Fruit fly (Drosophila melanogaster): ENCODE measurements around the gene CG18746.

Gene CG18746

dm6 chr3R:7821559-7821958, 31.6 kb upstream of the CG18746 start (continued):
- TF ChIP-seq crc (GFP tag; optimal IDR thresholded peaks at IDR 0.05) (no peak), CG7556 (GFP tag; optimal IDR thresholded peaks at IDR 0.05) (peak; percentile 66), ab (GFP tag; optimal IDR thresholded peaks at IDR 0.05) (no peak), phol (tag; optimal IDR thresholded peaks at IDR 0.05) (no peak), BEAF-32 (GFP tag; optimal IDR thresholded peaks at IDR 0.05) (no peak), CG8089 (GFP tag; optimal IDR thresholded peaks at IDR 0.05) (no peak), gfzf (GFP tag; optimal IDR thresholded peaks at IDR 0.05) (no peak), CG30020 (tag; optimal IDR thresholded peaks at IDR 0.05) (no peak), CG8290 (GFP tag; optimal IDR thresholded peaks at IDR 0.05) (no peak), CG8290 (tag; optimal IDR thresholded peaks at IDR 0.05) (no peak), CG33557 (GFP tag; optimal IDR thresholded peaks at IDR 0.05) (no peak), Six4 (GFP tag; optimal IDR thresholded peaks at IDR 0.05) (no peak), CG4360 (GFP tag; IDR thresholded peaks at IDR 0.05) (no peak), Adf1 (GFP tag; IDR thresholded peaks at IDR 0.05) (no peak), CG14860 (GFP tag; IDR thresholded peaks at IDR 0.05; ENCODE audit: partially characterized antibody) (no peak), CG11696 (GFP tag; IDR thresholded peaks at IDR 0.05) (no peak), HLH54F (GFP tag; optimal IDR thresholded peaks at IDR 0.05) (no peak), Vsx1 (GFP tag; optimal IDR thresholded peaks at IDR 0.05) (no peak), Kr (GFP tag; optimal IDR thresholded peaks at IDR 0.05) (no peak), Aef1 (GFP tag; IDR thresholded peaks at IDR 0.05) (peak; percentile 26; the same call in 1 of the 3 replicates), fd102C (GFP tag; optimal IDR thresholded peaks at IDR 0.05) (no peak), CG11504 (tag; optimal IDR thresholded peaks at IDR 0.05) (peak; percentile 45), HLH4C (GFP tag; IDR thresholded peaks at IDR 0.05; ENCODE audit: partially characterized antibody) (no peak), ham (GFP tag; IDR thresholded peaks at IDR 0.05) (no peak), repo (GFP tag; optimal IDR thresholded peaks at IDR 0.05) (no peak), Rx (GFP tag; IDR thresholded peaks at IDR 0.05) (peak; percentile 27; the same call in 1 of the 2 replicates), Sry-β (GFP tag; optimal IDR thresholded peaks at IDR 0.05) (no peak), CG30403 (GFP tag; optimal IDR thresholded peaks at IDR 0.05) (peak; percentile 49), CG8388 (GFP tag; optimal IDR thresholded peaks at IDR 0.05) (no peak), Mrtf (GFP tag; IDR thresholded peaks at IDR 0.05) (no peak), otp (GFP tag; IDR thresholded peaks at IDR 0.05) (no peak), pfk (GFP tag; optimal IDR thresholded peaks at IDR 0.05) (no peak), TFAM (GFP tag; optimal IDR thresholded peaks at IDR 0.05) (no peak), Trl (optimal IDR thresholded peaks at IDR 0.05) (peak in 1 of 2 experiments; percentile 7), Trl (GFP tag; optimal IDR thresholded peaks at IDR 0.05) (peak; percentile 16), dan (GFP tag; IDR thresholded peaks at IDR 0.05) (no peak), Lim3 (GFP tag; IDR thresholded peaks at IDR 0.05) (no peak), p53 (GFP tag; optimal IDR thresholded peaks at IDR 0.05) (no peak), CG9727 (GFP tag; optimal IDR thresholded peaks at IDR 0.05) (peak; percentile 26), Hsf (GFP tag; optimal IDR thresholded peaks at IDR 0.05) (peak; percentile 42), org-1 (GFP tag; optimal IDR thresholded peaks at IDR 0.05) (no peak), CG31224 (GFP tag; IDR thresholded peaks at IDR 0.05) (no peak), sob (GFP tag; IDR thresholded peaks at IDR 0.05) (0 out of 2 replicates have a peak, but pooled peaks have one; percentile 22), wor (GFP tag; IDR thresholded peaks at IDR 0.05) (no peak), CG17802 (tag; optimal IDR thresholded peaks at IDR 0.05) (no peak), Hand (GFP tag; optimal IDR thresholded peaks at IDR 0.05) (peak; percentile 52), CG30431 (GFP tag; optimal IDR thresholded peaks at IDR 0.05) (no peak), CG18599 (GFP tag; optimal IDR thresholded peaks at IDR 0.05) (peak; percentile 84), ranshi (GFP tag; IDR thresholded peaks at IDR 0.05) (peak; percentile 54), CG16779 (GFP tag; IDR thresholded peaks at IDR 0.05) (no peak), CG6791 (GFP tag; IDR thresholded peaks at IDR 0.05; ENCODE audit: partially characterized antibody) (no peak), pnt (GFP tag; optimal IDR thresholded peaks at IDR 0.05) (no peak)
